Worm (Caenorhabditis elegans) whole organism, late embryonic: ENCODE measurements around the gene wdfy-3.

Experiments
- F13H6.1 ChIP-seq: sonication (generic microtip); optimal IDR thresholded peaks from 2 replicates; lab custom pipeline; 2016; ENCODE audit warnings: missing genetic modification characterization, missing compliant biosample characterization
- K02D7.2 ChIP-seq: sonication (generic microtip); optimal IDR thresholded peaks from 2 replicates; lab custom pipeline; 2017; ENCODE audit warnings: mild to moderate bottlenecking, missing genetic modification characterization, missing compliant biosample characterization
- T23F11.4 ChIP-seq: fragments of 200-800 bp; sonication (Bioruptor generic); optimal IDR thresholded peaks from 2 replicates; lab custom pipeline; 2018; ENCODE audit warnings: mild to moderate bottlenecking, missing genetic modification characterization, missing compliant biosample characterization
- ama-1 ChIP-seq: fragments of 150-350 bp; optimal IDR thresholded peaks from 2 replicates; lab custom pipeline; 2014
- ceh-19 ChIP-seq: fragments of 200-800 bp; sonication (Bioruptor generic); optimal IDR thresholded peaks from 2 replicates; lab custom pipeline; 2018; ENCODE audit warnings: mild to moderate bottlenecking, missing genetic modification characterization, missing compliant biosample characterization
- ceh-2 ChIP-seq: sonication (generic microtip); optimal IDR thresholded peaks from 2 replicates; lab custom pipeline; 2016; ENCODE audit warnings: missing genotype, missing genetic modification characterization, missing compliant biosample characterization
- ceh-22 ChIP-seq: sonication (generic microtip); optimal IDR thresholded peaks from 2 replicates; lab custom pipeline; 2017; ENCODE audit warnings: missing biosample characterization, missing genetic modification characterization
- ceh-24 ChIP-seq: sonication (generic microtip); optimal IDR thresholded peaks from 2 replicates; lab custom pipeline; 2016; ENCODE audit warnings: mild to moderate bottlenecking, missing genetic modification characterization, missing compliant biosample characterization
- ceh-30 ChIP-seq: fragments of 150-350 bp; optimal IDR thresholded peaks from 2 replicates; lab custom pipeline; 2014; ENCODE audit warnings: missing biosample characterization, missing genetic modification characterization
- ceh-45 ChIP-seq: fragments of 200-800 bp; sonication (Bioruptor generic); IDR thresholded peaks from 2 replicates; pipeline ENCODE4 v1.3.6; 2022; ENCODE audit warnings: missing genetic modification reagents, missing genetic modification characterization, missing compliant biosample characterization
- ceh-48 ChIP-seq: sonication (generic microtip); optimal IDR thresholded peaks from 2 replicates; lab custom pipeline; 2016; ENCODE audit warnings: missing genetic modification characterization, inconsistent platforms, missing compliant biosample characterization
- ceh-6 ChIP-seq: fragments of 200-800 bp; sonication (Bioruptor generic); optimal IDR thresholded peaks from 2 replicates; lab custom pipeline; 2018; ENCODE audit warnings: mild to moderate bottlenecking, missing genetic modification characterization, missing compliant biosample characterization
- che-1 ChIP-seq: sonication (generic microtip); optimal IDR thresholded peaks from 2 replicates; lab custom pipeline; 2016; ENCODE audit warnings: mild to moderate bottlenecking, missing genetic modification characterization, missing compliant biosample characterization
- dmd-4 ChIP-seq: sonication (generic microtip); optimal IDR thresholded peaks from 2 replicates; lab custom pipeline; 2016; ENCODE audit warnings: borderline replicate concordance, missing genetic modification characterization, missing compliant biosample characterization
- dve-1 ChIP-seq: sonication (generic microtip); optimal IDR thresholded peaks from 2 replicates; lab custom pipeline; 2017; ENCODE audit warnings: antibody characterized with exemption, mild to moderate bottlenecking, missing genetic modification characterization, missing compliant biosample characterization
- elt-2 ChIP-seq: sonication (generic microtip); optimal IDR thresholded peaks from 2 replicates; lab custom pipeline; 2016; ENCODE audit warnings: missing genetic modification reagents, missing genetic modification characterization, missing compliant biosample characterization
- elt-4 ChIP-seq: sonication (generic microtip); optimal IDR thresholded peaks from 2 replicates; lab custom pipeline; 2016; ENCODE audit warnings: missing genetic modification characterization, missing compliant biosample characterization
- eyg-1 ChIP-seq: sonication (generic microtip); optimal IDR thresholded peaks from 2 replicates; lab custom pipeline; 2016; ENCODE audit warnings: missing genotype, missing genetic modification characterization, missing compliant biosample characterization
- fax-1 ChIP-seq: sonication (generic microtip); optimal IDR thresholded peaks from 2 replicates; lab custom pipeline; 2016; ENCODE audit warnings: missing genotype, missing genetic modification characterization, missing compliant biosample characterization
- fkh-6 ChIP-seq: sonication (generic microtip); optimal IDR thresholded peaks from 2 replicates; lab custom pipeline; 2016; ENCODE audit warnings: missing genetic modification characterization, missing compliant biosample characterization
- gmeb-2 ChIP-seq: sonication (generic microtip); optimal IDR thresholded peaks from 2 replicates; lab custom pipeline; 2016; ENCODE audit warnings: missing genetic modification characterization, inconsistent platforms, missing compliant biosample characterization
- hlh-13 ChIP-seq: fragments of 200-800 bp; sonication (Bioruptor generic); optimal IDR thresholded peaks from 2 replicates; lab custom pipeline; 2018; ENCODE audit warnings: mild to moderate bottlenecking, missing genetic modification characterization, missing compliant biosample characterization
- hlh-6 ChIP-seq: sonication (generic microtip); optimal IDR thresholded peaks from 2 replicates; lab custom pipeline; 2016; ENCODE audit warnings: missing genotype, missing genetic modification characterization, missing compliant biosample characterization
- lim-6 ChIP-seq: sonication (generic microtip); optimal IDR thresholded peaks from 2 replicates; lab custom pipeline; 2016; ENCODE audit warnings: missing genetic modification characterization, missing compliant biosample characterization
- madf-2 ChIP-seq: sonication (generic microtip); optimal IDR thresholded peaks from 2 replicates; lab custom pipeline; 2017; ENCODE audit warnings: missing genetic modification characterization, missing compliant biosample characterization
- nfya-1 ChIP-seq: sonication (generic microtip); optimal IDR thresholded peaks from 2 replicates; lab custom pipeline; 2017; ENCODE audit warnings: missing genetic modification characterization, mild to moderate bottlenecking, missing compliant biosample characterization, antibody characterized with exemption, moderate library complexity
- nhr-11 ChIP-seq: fragments of 150-350 bp; optimal IDR thresholded peaks from 2 replicates; lab custom pipeline; 2014; ENCODE audit warnings: missing biosample characterization, missing genetic modification characterization
- nhr-232 ChIP-seq: sonication (generic microtip); optimal IDR thresholded peaks from 2 replicates; lab custom pipeline; 2016; ENCODE audit warnings: missing genetic modification characterization, missing compliant biosample characterization
- odd-2 ChIP-seq: sonication (generic microtip); optimal IDR thresholded peaks from 2 replicates; lab custom pipeline; 2017; ENCODE audit warnings: antibody characterized with exemption, mild to moderate bottlenecking, missing genetic modification characterization, missing compliant biosample characterization
- pag-3 ChIP-seq: sonication (generic microtip); optimal IDR thresholded peaks from 2 replicates; lab custom pipeline; 2016; ENCODE audit warnings: missing compliant biosample characterization, missing genetic modification characterization, borderline replicate concordance
- pat-9 ChIP-seq: fragments of 200-800 bp; sonication (Bioruptor generic); optimal IDR thresholded peaks from 2 replicates; lab custom pipeline; 2018; ENCODE audit warnings: mild to moderate bottlenecking, missing genetic modification characterization, moderate library complexity, missing compliant biosample characterization
- pha-4 ChIP-seq: fragments of 150-350 bp; optimal IDR thresholded peaks from 2 replicates; lab custom pipeline; 2018; ENCODE audit warnings: missing biosample characterization, missing genetic modification reagents, missing genetic modification characterization
- pros-1 ChIP-seq: fragments of 150-350 bp; optimal IDR thresholded peaks from 2 replicates; lab custom pipeline; 2014; ENCODE audit warnings: missing biosample characterization, missing genetic modification reagents, missing genetic modification characterization
- sox-4 ChIP-seq: sonication (generic microtip); optimal IDR thresholded peaks from 2 replicates; lab custom pipeline; 2017; ENCODE audit warnings: mild to moderate bottlenecking, missing genetic modification characterization, inconsistent platforms, missing compliant biosample characterization
- unc-55 ChIP-seq: sonication (generic microtip); optimal IDR thresholded peaks from 2 replicates; lab custom pipeline; 2017; ENCODE audit warnings: missing biosample characterization, missing genetic modification reagents, missing genetic modification characterization

The wdfy-3 gene

DNA sequence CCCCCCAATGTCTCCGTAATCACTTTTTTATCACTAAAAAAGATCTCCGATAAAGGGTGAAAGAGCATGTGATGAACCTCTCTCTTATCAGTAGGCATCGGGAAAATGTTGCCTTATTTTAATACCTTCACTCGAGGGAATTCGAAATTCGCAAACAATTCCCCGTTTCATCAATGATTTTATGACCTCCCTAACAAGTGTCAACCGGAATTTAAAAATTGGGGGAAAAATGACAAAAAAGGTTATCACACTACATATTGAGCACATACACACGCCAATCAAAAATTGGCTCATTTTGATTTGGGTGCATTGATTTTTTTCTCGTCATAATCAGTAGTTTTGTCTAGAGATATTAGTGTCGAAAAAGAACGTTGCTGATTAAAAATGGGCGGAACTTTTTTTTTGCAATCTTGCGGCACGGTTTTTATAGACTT, 36.5 kb downstream of the wdfy-3 start:
- TF ChIP-seq elt-2 (tag; lab: Kevin White, UChicago) = peak; percentile 95
- no peak for TF ChIP-seq hlh-13 (GFP tag; lab: Kevin White, UChicago)
- TF ChIP-seq pros-1 (tag; lab: Kevin White, UChicago) = no peak

DNA sequence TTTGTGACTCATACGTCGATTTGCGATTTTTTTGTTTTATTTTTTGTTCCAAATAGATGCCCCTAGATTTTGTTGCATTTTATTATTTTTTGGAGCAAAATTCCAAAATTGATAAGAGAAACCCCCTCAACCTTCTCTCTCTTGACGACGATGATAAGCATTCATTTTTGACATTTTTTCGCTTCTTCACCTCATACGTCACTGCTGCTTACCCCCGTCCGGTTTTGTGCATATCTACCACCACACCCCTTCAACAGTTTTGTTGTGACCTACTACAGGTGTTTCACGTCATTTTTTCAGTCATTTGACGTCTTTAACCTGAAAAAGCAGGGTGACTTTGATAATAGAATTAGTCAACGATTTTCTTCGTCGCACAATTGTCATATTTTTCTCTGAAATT, 45.7 kb downstream of the wdfy-3 start:
- no peak for TF ChIP-seq hlh-13 (GFP tag; lab: Kevin White, UChicago)

DNA sequence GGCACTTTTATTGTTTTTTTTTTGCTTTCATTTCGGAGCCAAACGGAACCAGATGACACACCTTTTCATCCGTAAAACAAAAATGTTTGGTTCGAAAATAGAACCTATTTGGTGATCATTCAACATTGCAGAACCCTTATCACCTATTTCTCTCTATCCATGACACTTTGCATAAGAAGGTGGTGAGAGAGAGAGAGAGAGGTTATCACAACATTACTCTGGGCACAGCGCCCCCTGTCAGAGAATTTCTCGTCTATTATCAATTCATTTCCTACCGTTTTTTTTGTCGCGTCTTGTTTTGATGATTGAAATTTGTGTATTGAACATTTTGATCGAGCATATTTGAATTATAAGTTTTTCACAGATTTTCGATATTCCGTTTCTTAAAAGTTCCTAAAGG, 47.0 kb downstream of the wdfy-3 start:
- TF ChIP-seq ceh-24 (tag; lab: Kevin White, UChicago) (no peak), elt-2 (tag; lab: Kevin White, UChicago) (no peak), pha-4 (tag; lab: Kevin White, UChicago) (no peak), odd-2 (tag; lab: Kevin White, UChicago) (no peak), K02D7.2 (tag; lab: Kevin White, UChicago) (no peak), dve-1 (tag; lab: Kevin White, UChicago) (no peak), ceh-2 (tag; lab: Kevin White, UChicago) (no peak), dmd-4 (tag; lab: Kevin White, UChicago) (no peak), pag-3 (tag; lab: Kevin White, UChicago) (no peak), pat-9 (no peak), lim-6 (tag; lab: Kevin White, UChicago) (no peak), fax-1 (tag; lab: Kevin White, UChicago) (no peak)
- TF ChIP-seq, all 69 proteins: peak for 0

DNA sequence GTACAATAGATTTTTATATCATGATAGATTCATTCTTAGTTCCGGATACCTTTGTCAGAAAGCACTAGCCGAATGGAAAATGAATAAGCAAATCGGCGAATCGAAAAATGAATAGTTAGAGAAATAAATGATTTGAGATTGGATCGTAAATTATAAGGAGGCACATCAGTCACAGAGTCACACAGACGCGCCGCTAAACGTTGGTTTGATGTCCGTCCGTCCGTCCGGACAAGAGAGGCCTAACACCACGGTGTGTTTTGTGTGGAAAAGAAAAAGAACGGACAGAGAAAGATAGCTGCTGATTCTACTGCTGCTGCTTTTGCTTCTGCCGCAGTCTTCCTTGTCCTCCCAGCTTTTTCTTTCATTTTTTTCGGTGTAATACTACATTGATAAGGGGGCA, 47.7 kb downstream of the wdfy-3 start:
- TF ChIP-seq unc-55 (GFP tag; lab: Kevin White, UChicago) (peak; percentile 51), ama-1 (no peak)

DNA sequence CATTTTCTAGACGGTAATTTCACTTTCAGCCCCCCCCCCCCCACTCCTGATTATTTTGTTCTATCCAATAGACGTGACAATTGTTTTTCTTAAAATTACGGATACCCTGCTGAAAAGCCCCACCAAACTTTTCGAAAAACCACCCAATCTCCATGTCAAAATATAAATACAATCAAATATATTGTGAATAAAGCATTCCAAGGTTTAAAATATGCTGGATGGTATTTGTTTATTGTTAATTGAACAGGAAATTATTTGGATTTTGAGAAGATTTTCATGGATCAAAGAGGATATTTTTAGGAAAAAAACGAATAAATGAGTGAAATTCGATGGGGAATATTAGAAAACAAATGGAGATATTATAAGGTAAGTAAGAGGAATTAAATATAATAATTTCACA, 50.6 kb downstream of the wdfy-3 start, which contains the start of gene C27D8.4:
Gene C27D8.4 (plus strand): TSS at position 301 of the 400 bp plus-strand sequence.
- TF ChIP-seq madf-2 (tag; lab: Kevin White, UChicago) (no peak), nhr-232 (tag; lab: Kevin White, UChicago) (no peak), ceh-45 (GFP tag; lab: Robert Waterston, UW) (no peak), ceh-22 (tag; lab: Kevin White, UChicago) (no peak), gmeb-2 (tag; lab: Kevin White, UChicago) (no peak), T23F11.4 (GFP tag; lab: Kevin White, UChicago) (no peak), odd-2 (tag; lab: Kevin White, UChicago) (no peak), ceh-30 (tag; lab: Kevin White, UChicago) (no peak), pag-3 (tag; lab: Kevin White, UChicago) (no peak), ama-1 (no peak), nhr-11 (tag; lab: Kevin White, UChicago) (no peak), ceh-48 (tag; lab: Kevin White, UChicago) (no peak), sox-4 (tag; lab: Kevin White, UChicago) (no peak), eyg-1 (no peak)

DNA sequence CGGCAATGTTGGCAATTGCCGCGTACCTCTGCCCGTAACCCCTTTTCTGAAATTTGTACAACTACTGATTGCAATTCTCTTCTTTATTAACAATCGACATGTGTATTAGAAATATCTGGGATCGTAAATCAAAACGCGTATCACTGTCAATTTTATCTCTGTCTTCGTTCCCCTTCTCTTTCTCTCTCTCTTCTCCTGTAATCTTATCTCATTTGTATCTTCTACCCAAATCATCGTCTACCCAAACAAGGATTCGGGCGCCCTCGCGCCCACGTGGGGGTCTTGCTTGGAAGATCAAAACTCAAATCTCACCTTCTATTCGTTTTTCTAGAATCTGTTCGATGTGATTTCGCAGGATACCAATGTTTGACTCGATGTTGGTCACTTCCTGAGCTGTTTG, 57.8 kb downstream of the wdfy-3 start, which contains the start of gene C27D8.2:
Gene C27D8.2 (plus strand): TSS at position 222 of the 400 bp plus-strand sequence.
- no peak for TF ChIP-seq dmd-4 (tag; lab: Kevin White, UChicago)
- TF ChIP-seq elt-4 = no peak
- TF ChIP-seq K02D7.2 (tag; lab: Kevin White, UChicago) = no peak
- TF ChIP-seq hlh-6 (tag; lab: Kevin White, UChicago) = no peak
- TF ChIP-seq lim-6 (tag; lab: Kevin White, UChicago) = no peak
- TF ChIP-seq pros-1 (tag; lab: Kevin White, UChicago) = no peak
- no peak for TF ChIP-seq che-1 (tag; lab: Kevin White, UChicago)
- no peak for TF ChIP-seq elt-2 (tag; lab: Kevin White, UChicago)
- no peak for TF ChIP-seq fkh-6 (tag; lab: Kevin White, UChicago)
- TF ChIP-seq ceh-2 (tag; lab: Kevin White, UChicago) = no peak
- no peak for TF ChIP-seq ama-1
- no peak for TF ChIP-seq ceh-24 (tag; lab: Kevin White, UChicago)
- TF ChIP-seq F13H6.1 (tag; lab: Kevin White, UChicago) = no peak
- no peak for TF ChIP-seq ceh-19 (GFP tag; lab: Kevin White, UChicago)
- no peak for TF ChIP-seq nfya-1 (tag; lab: Kevin White, UChicago)
- no peak for TF ChIP-seq odd-2 (tag; lab: Kevin White, UChicago)
- TF ChIP-seq ceh-6 (GFP tag; lab: Kevin White, UChicago) = no peak
- TF ChIP-seq ceh-48 (tag; lab: Kevin White, UChicago) = no peak
- TF ChIP-seq, all 69 proteins: peak for 0
